Worm (Caenorhabditis elegans): Measurements from ENCODE around the gene atn-1.

atn-1 gene

DNA sequence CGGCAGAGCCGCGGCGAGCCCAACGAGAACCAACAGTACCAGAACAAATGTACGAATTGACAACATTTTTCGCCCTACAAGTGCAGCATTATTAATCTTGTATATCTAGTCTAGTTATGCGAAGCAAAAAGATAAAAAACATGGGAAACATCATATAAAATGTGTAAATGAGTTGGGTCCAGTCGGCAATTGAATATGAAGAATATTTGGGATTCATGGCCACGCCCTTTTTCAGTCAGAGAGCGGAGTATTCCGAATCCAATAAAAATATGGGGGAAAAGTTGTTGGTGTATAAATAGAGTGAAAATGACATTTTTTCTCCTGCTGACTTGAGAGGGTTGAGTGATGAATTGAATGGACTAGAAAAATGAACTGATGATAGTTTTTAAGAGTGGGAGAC, 28.0 kb downstream of the atn-1 start, which contains the start of gene nlp-46:
Gene nlp-46, minus strand, starts transcription at position 101 of the 400 bp plus-strand sequence.
- TF ChIP-seq tbx-37 (GFP tag; conservative IDR thresholded peaks at IDR 0.05), result no peak
- no peak for TF ChIP-seq aly-1 (tag; optimal IDR thresholded peaks at IDR 0.05)
- TF ChIP-seq ceh-13 (GFP tag; optimal IDR thresholded peaks at IDR 0.05), result no peak
- no peak for TF ChIP-seq B0310.2 (tag; optimal IDR thresholded peaks at IDR 0.05)
- TF ChIP-seq hmbx-1 (tag; optimal IDR thresholded peaks at IDR 0.05), result no peak
- TF ChIP-seq ets-7 (tag; optimal IDR thresholded peaks at IDR 0.05), result no peak
- no peak for TF ChIP-seq tbx-11 (GFP tag; IDR thresholded peaks at IDR 0.05)
- TF ChIP-seq pes-1 (GFP tag; IDR thresholded peaks at IDR 0.05), result no peak
- no peak for TF ChIP-seq scrt-1 (GFP tag; IDR thresholded peaks at IDR 0.05)
- TF ChIP-seq hnd-1 (tag; optimal IDR thresholded peaks at IDR 0.05), result no peak
- no peak for TF ChIP-seq F13C5.2 (tag; optimal IDR thresholded peaks at IDR 0.05)
- TF ChIP-seq hmg-4 (GFP tag; optimal IDR thresholded peaks at IDR 0.05), result no peak
- TF ChIP-seq sea-1 (GFP tag; conservative IDR thresholded peaks at IDR 0.05), result no peak
- no peak for TF ChIP-seq flt-1 (GFP tag; IDR thresholded peaks at IDR 0.05)
- no peak for TF ChIP-seq ama-1 (optimal IDR thresholded peaks at IDR 0.05)
- TF ChIP-seq tra-4 (tag; optimal IDR thresholded peaks at IDR 0.05), result no peak
- TF ChIP-seq ceh-36 (tag; optimal IDR thresholded peaks at IDR 0.05), result no peak

DNA sequence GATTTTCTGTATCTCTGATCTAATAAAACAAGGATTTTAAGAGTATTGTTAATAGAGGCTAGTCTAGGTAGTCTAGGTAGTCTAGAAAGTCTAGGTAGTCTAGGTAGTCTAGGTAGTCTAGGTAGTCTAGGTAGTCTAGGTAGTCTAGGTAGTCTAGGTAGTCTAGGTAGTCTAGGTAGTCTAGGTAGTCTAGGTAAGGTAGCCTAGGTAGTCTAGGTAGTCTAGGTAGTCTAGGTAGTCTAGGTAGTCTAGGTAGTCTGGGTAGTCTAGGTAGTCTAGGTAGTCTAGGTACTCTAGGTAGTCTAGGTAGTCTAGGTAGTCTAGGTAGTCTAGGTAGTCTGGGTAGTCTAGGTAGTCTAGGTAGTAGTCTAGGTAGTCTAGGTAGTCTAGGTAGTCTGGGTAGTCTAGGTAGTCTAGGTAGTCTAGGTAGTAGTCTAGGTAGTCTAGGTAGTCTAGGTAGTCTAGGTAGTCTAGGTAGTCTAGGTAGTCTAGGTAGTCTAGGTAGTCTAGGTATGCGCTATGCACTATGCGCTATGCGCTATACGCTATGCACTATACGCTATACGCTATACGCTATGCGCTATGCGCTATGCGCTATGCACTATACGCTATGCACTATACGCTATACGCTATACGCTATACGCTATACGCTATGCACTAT, 31.8 kb downstream of the atn-1 start:
- TF ChIP-seq ceh-36 (tag; optimal IDR thresholded peaks at IDR 0.05), result peak; percentile 48
- TF ChIP-seq hnd-1 (tag; optimal IDR thresholded peaks at IDR 0.05), result peak; percentile 66

DNA sequence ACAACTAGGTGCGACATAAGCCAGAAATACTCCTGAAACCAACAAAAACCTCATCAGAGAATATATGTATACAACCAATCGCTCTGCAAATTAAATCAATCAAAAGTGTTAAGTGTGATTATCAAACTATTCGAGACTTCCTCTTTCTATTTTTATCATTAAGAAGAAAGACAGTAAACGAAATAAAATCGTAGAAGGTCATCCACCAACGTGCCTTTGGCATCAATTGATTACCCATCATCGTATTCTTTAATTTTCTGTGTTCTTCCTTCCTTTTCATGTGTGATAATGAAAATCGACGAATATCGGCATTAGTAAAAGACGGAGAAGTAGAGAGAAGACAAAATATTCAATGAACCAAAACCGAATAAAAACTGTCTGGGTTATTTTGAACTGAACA, 33.7 kb downstream of the atn-1 start:
- TF ChIP-seq hnd-1 (tag; optimal IDR thresholded peaks at IDR 0.05) (no peak), tbx-37 (GFP tag; conservative IDR thresholded peaks at IDR 0.05) (no peak)

DNA sequence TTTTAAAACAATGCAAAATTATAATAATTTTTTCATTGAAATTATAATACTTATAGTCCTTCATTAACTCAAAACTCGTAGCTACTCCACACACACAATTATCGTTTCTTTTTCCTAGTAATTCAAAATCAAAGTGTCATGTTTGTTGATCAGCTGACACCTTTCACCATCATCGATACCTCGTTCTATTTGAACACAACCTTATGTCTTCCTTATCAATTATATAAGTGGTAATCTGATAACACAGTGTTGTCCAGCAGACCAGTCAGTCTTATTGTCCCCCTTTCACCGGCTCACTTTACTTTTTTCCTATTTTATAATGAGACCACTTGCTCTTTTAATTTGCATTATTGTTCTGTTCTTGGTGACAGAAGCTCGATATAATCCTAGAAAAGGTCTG, 34.6 kb downstream of the atn-1 start, which contains the start of the genes T28H10.2 and lgmn-1:
Gene T28H10.2, minus strand, starts transcription at position 177 of the 400 bp plus-strand sequence.
Gene lgmn-1, plus strand, starts transcription at position 284 of the 400 bp plus-strand sequence.
- TF ChIP-seq hmbx-1 (tag; optimal IDR thresholded peaks at IDR 0.05) (no peak), ama-1 (optimal IDR thresholded peaks at IDR 0.05) (no peak), hmg-4 (GFP tag; optimal IDR thresholded peaks at IDR 0.05) (no peak), F13C5.2 (tag; optimal IDR thresholded peaks at IDR 0.05) (no peak), tbx-37 (GFP tag; conservative IDR thresholded peaks at IDR 0.05) (no peak), tra-4 (tag; optimal IDR thresholded peaks at IDR 0.05) (no peak), sea-1 (GFP tag; conservative IDR thresholded peaks at IDR 0.05) (no peak), ceh-13 (GFP tag; optimal IDR thresholded peaks at IDR 0.05) (no peak)

DNA sequence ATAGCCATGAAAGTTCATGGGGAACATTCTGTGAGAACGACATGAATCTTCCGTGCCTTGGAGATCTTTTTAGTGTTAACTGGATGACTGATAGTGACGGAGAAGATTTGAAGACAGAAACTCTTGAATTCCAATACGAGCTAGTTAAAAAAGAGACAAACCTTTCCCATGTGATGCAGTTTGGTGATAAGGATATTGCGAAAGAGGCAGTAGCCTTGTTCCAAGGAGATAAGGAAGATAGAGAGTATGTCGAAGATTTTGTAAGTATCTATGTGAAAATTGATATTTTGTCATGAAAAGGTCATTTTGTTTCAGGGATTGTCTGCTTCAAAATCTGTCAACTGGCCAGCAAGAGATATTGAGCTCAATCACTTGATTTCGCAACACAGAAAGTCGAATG, 35.7 kb downstream of the atn-1 start:
- TF ChIP-seq B0310.2 (tag; optimal IDR thresholded peaks at IDR 0.05), result no peak
- no peak for TF ChIP-seq sea-1 (GFP tag; conservative IDR thresholded peaks at IDR 0.05)

DNA sequence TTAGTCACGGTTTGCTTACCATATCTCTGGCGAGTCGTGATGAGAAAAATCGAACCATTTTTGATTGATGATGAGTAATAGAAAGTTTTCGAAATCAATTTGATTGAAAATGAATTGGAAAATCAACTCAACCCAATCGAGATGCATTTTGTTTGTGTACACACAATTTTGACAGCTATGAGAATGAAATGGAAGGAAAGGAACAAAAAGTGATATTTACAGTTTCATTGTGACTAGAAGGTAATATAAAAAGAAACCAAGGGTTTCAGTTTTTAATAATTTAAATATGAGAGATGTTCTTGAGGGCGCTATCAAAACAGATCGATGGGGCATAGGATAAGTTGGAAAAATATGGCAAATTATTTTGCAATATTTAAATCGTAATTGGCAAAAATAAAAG, 38.9 kb downstream of the atn-1 start, which contains the start of gene cal-1:
Gene cal-1, minus strand, starts transcription at position 101 of the 400 bp plus-strand sequence.
- no peak for TF ChIP-seq aly-1 (tag; optimal IDR thresholded peaks at IDR 0.05)

DNA sequence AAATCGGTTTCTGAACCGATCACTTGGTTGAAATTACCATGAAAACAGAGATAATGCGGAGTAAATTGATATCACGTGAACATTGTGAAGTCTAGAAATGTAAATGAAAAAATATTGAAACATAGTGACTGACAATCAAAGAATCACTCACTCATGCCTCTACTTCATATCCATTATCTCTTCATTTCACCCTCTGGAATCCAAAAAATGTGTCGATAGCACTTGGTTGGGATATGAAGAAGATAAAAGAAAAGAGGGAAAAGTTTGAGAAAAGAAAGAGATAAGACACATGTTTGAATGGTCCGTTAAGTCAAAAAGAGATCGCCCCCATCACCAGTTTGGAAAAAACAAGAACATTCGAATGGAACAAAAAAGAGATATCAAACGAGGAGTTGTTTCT, 39.5 kb downstream of the atn-1 start:
- TF ChIP-seq F13C5.2 (tag; optimal IDR thresholded peaks at IDR 0.05), result no peak
- TF ChIP-seq flt-1 (GFP tag; IDR thresholded peaks at IDR 0.05), result no peak
- no peak for TF ChIP-seq ama-1 (optimal IDR thresholded peaks at IDR 0.05)
- TF ChIP-seq ets-7 (tag; optimal IDR thresholded peaks at IDR 0.05), result no peak
- TF ChIP-seq pes-1 (GFP tag; IDR thresholded peaks at IDR 0.05), result no peak
- TF ChIP-seq tbx-11 (GFP tag; IDR thresholded peaks at IDR 0.05), result no peak
- no peak for TF ChIP-seq hnd-1 (tag; optimal IDR thresholded peaks at IDR 0.05)

ce11 chrV:12518770-12519169, 40.6 kb downstream of the atn-1 start:
- TF ChIP-seq F13C5.2 (tag; optimal IDR thresholded peaks at IDR 0.05), result no peak
- TF ChIP-seq aly-1 (tag; optimal IDR thresholded peaks at IDR 0.05), result no peak
- TF ChIP-seq pes-1 (GFP tag; IDR thresholded peaks at IDR 0.05), result no peak
- TF ChIP-seq scrt-1 (GFP tag; IDR thresholded peaks at IDR 0.05), result no peak
- TF ChIP-seq ets-7 (tag; optimal IDR thresholded peaks at IDR 0.05), result no peak
- TF ChIP-seq hmg-4 (GFP tag; optimal IDR thresholded peaks at IDR 0.05), result no peak
- TF ChIP-seq ceh-36 (tag; optimal IDR thresholded peaks at IDR 0.05), result no peak
- no peak for TF ChIP-seq flt-1 (GFP tag; IDR thresholded peaks at IDR 0.05)
- TF ChIP-seq sea-1 (GFP tag; conservative IDR thresholded peaks at IDR 0.05), result no peak
- no peak for TF ChIP-seq ama-1 (optimal IDR thresholded peaks at IDR 0.05)
- TF ChIP-seq hnd-1 (tag; optimal IDR thresholded peaks at IDR 0.05), result no peak
- no peak for TF ChIP-seq B0310.2 (tag; optimal IDR thresholded peaks at IDR 0.05)

DNA sequence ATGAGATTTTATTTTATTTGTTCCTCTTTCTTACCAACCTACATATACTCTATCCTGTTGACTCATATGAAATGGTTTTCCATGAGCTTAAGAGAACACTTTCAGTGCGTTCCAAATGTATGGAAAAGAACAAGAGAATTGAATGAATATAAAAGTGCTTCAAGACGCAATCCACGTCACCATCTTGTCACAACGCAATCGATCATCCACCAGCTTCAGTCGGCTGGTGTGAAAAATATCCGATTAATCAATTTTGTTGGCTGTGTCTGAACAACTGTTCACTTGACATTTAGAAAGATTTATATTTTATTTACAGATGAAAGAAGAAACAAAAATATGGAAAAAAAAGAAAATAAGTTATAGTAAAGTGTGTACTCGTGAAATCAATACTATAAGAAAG, 45.1 kb downstream of the atn-1 start:
- TF ChIP-seq tbx-11 (GFP tag; IDR thresholded peaks at IDR 0.05) (no peak), pes-1 (GFP tag; IDR thresholded peaks at IDR 0.05) (no peak), F13C5.2 (tag; optimal IDR thresholded peaks at IDR 0.05) (no peak), tbx-37 (GFP tag; conservative IDR thresholded peaks at IDR 0.05) (no peak), ama-1 (optimal IDR thresholded peaks at IDR 0.05) (no peak), ceh-36 (tag; optimal IDR thresholded peaks at IDR 0.05) (no peak), ceh-13 (GFP tag; optimal IDR thresholded peaks at IDR 0.05) (no peak), hmg-4 (GFP tag; optimal IDR thresholded peaks at IDR 0.05) (no peak), hnd-1 (tag; optimal IDR thresholded peaks at IDR 0.05) (no peak), hmbx-1 (tag; optimal IDR thresholded peaks at IDR 0.05) (no peak), tra-4 (tag; optimal IDR thresholded peaks at IDR 0.05) (no peak), B0310.2 (tag; optimal IDR thresholded peaks at IDR 0.05) (no peak), scrt-1 (GFP tag; IDR thresholded peaks at IDR 0.05) (no peak), ets-7 (tag; optimal IDR thresholded peaks at IDR 0.05) (no peak), sea-1 (GFP tag; conservative IDR thresholded peaks at IDR 0.05) (no peak), flt-1 (GFP tag; IDR thresholded peaks at IDR 0.05) (no peak), aly-1 (tag; optimal IDR thresholded peaks at IDR 0.05) (no peak)

All from whole organism, early embryonic.